Fruit fly (Drosophila melanogaster) whole organism, prepupa: ENCODE measurements around the gene CG33647.

Experiments
- Blimp-1 ChIP-seq: fragments of 200-800 bp; sonication (Bioruptor generic); optimal IDR thresholded peaks from 3 replicates; lab custom pipeline; 2017; ENCODE audit warnings: missing biosample characterization, missing genetic modification characterization, mild to moderate bottlenecking, moderate library complexity, missing genetic modification reagents
- CG15336 ChIP-seq: fragments of 200-800 bp; sonication (Bioruptor generic); IDR thresholded peaks from 2 replicates; pipeline ENCODE4 v1.3.6; 2022; ENCODE audit warnings: missing biosample characterization, missing genetic modification characterization
- CG6792 ChIP-seq: fragments of 200-800 bp; sonication (Bioruptor generic); optimal IDR thresholded peaks from 3 replicates; lab custom pipeline; 2016; ENCODE audit warnings: missing biosample characterization, missing genetic modification characterization
- Gug ChIP-seq: fragments of 200-800 bp; sonication (Bioruptor generic); IDR thresholded peaks from 2 replicates; pipeline ENCODE4 v1.3.6; 2022; ENCODE audit warnings: missing biosample characterization, missing genetic modification characterization

dm6 chr3L:19187478-19187877, 48.7 kb upstream of the CG33647 start:
- TF ChIP-seq Blimp-1 (GFP tag; lab: Kevin White, UChicago) (no peak), CG6792 (GFP tag; lab: Kevin White, UChicago) (no peak), CG15336 (GFP tag; lab: Robert Waterston, UW) (no peak), Gug (GFP tag; lab: Robert Waterston, UW) (no peak)
